Fruit fly (Drosophila melanogaster) whole organism, prepupa: Measurements from ENCODE around the gene CG14024.

ENCODE experiments used
- CG10669 ChIP-seq: fragments of 200-800 bp; sonication (Bioruptor generic); optimal IDR thresholded peaks from 3 replicates; lab custom pipeline; 2018; ENCODE audit warnings: missing biosample characterization, mild to moderate bottlenecking, missing genetic modification characterization, moderate library complexity
- CG16779 ChIP-seq: fragments of 200-800 bp; sonication (Bioruptor generic); optimal IDR thresholded peaks from 3 replicates; lab custom pipeline; 2017; ENCODE audit warnings: missing biosample characterization, mild to moderate bottlenecking, missing genetic modification characterization
- CG34406 ChIP-seq: fragments of 200-800 bp; sonication (Bioruptor generic); optimal IDR thresholded peaks from 3 replicates; lab custom pipeline; 2016; ENCODE audit warnings: missing biosample characterization, missing genetic modification characterization
- Eip75B ChIP-seq: fragments of 200-800 bp; sonication (Bioruptor generic); optimal IDR thresholded peaks from 3 replicates; lab custom pipeline; 2016; ENCODE audit warnings: missing biosample characterization, missing genetic modification characterization
- Sox102F ChIP-seq: fragments of 200-800 bp; sonication (Bioruptor generic); optimal IDR thresholded peaks from 2 replicates; lab custom pipeline; 2016; ENCODE audit warnings: missing biosample characterization, mild to moderate bottlenecking, missing genetic modification characterization
- salr ChIP-seq, 2 experiments: fragments of 200-800 bp; sonication (Bioruptor generic); optimal IDR thresholded peaks; 3 replicates each; lab custom pipeline; 2016 to 2018; ENCODE audit warnings: missing biosample characterization in 2 of 2, missing genetic modification characterization in 2 of 2, mild to moderate bottlenecking in 1 of 2

DNA sequence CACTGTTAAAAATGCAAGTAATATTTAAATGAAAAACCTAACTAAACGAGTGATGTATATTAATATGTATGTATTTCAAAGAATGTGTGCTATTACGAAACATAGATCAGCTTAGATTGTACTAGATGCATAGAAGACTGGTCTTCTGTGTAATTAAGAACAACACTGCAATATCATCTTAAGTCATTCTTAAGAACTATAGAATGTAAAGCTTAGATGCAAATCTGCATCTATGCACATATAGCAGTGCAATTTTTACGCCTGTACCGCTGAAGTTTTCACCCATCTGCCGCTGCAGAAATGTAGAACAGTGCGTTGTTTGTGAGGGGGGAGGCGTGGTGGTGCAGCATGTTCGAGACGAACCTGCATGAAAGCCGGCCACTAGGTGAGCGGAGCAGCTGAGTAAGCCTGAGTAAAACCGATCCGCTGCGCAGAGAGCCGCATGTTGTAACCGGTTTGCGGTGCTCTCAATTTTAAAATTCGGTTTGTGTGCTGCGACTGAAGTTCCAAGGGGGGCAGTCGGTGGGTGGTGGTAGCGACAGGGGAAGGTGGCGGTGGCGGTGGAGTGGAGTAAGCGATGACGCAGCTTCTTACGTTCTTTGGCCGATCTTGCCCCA, 17.9 kb downstream of the CG14024 start:
- peak; percentile 76 for TF ChIP-seq CG34406 (GFP tag; lab: Kevin White, UChicago)
- peak; percentile 68 to 87 for TF ChIP-seq salr (GFP tag; optimal IDR thresholded peaks at IDR 0.05; lab: Kevin White, UChicago)
- TF ChIP-seq Sox102F (GFP tag; lab: Kevin White, UChicago): peak; percentile 39
- peak; percentile 95 for TF ChIP-seq CG10669 (GFP tag; lab: Kevin White, UChicago)
- peak; percentile 35 for TF ChIP-seq CG16779 (tag; lab: Kevin White, UChicago)
- peak; percentile 59 for TF ChIP-seq Eip75B
